Fruit fly (Drosophila melanogaster) whole organism: Measurements from ENCODE around the gene Cpr35B.

Experiments used
- EcR ChIP-seq, 2 experiments: fragments of >200 bp; optimal IDR thresholded peaks; 2 replicates each; lab custom pipeline; 2017; ENCODE audit warnings: missing biosample characterization in 2 of 2, missing genetic modification characterization in 2 of 2, missing genetic modification reagents in 2 of 2
- psq ChIP-seq: fragments of >200 bp; optimal IDR thresholded peaks from 2 replicates; lab custom pipeline; 2017
- usp ChIP-seq: fragments of >200 bp; optimal IDR thresholded peaks from 2 replicates; lab custom pipeline; 2017; ENCODE audit warnings: missing biosample characterization, missing genetic modification characterization, mixed read lengths

DNA sequence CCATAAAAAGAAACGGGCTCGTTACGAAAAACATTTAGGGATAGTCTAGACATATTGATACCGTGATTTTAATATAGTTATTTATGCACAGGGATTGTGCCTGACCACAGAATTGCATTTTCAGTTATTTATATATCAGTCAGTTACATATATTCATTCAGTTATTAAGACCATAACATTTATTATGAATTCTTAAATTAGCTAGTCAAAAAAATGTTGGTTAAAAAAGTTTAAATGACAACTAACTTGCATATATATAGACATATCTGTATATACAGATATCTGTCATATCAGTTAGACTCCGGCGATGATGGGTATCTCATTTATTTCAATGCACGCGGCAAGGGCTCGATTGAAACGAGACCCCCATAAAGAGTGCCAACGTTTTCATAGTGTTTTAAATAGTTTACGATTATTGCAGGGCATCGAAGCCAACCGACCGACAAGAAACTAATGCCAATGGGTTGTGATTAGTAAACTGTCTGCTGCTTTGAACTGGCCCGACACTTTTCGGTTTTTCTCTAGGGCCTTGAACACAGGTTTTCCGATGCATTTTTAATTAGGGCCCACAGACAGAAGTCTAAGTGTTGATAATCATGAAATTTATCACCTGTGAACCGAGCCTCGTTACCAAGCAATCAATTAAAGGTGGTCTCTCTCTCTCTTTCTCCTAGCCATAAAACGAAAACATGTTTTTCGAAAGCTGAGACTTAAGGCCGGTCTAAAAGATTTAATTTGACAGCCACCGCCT lies 37.8 kb upstream of the Cpr35B start:
- TF ChIP-seq EcR (GFP tag; optimal IDR thresholded peaks at IDR 0.05; lab: Kevin White, UChicago) (no peak), psq (no peak), usp (GFP tag; lab: Kevin White, UChicago) (no peak)
